Worm (Caenorhabditis elegans): Measurements from ENCODE around the gene C14A4.8.
"Not testable (repeated sequence)": the region's sequence is repeated elsewhere in the genome, so short reads cannot be mapped to it uniquely, and the experiment has no call there.

DNA sequence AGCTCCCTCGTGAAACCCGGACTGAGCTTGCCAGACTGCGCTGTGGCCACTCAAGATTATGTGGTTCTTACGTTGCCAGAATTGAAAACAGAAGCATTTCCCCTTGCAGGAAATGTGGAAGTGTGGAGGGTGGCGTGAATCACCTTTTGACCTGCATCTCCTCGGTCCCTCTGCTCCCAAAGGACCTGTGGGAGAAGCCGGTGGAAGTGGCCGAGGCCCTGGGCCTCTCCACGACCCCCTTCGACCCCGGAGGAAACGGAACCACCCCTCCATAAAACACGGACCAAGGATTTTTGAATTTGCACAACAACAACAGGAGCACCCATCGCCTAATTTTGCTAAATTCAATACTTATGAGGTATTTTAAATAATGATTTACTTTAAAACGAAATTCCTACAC is 39.7 kb upstream of the C14A4.8 start:
- not testable (repeated sequence) for TF ChIP-seq ZK337.2 (GFP tag; IDR thresholded peaks at IDR 0.05); pha-4 (GFP tag; IDR thresholded peaks at IDR 0.05); pha-4 (tag; optimal IDR thresholded peaks at IDR 0.05); nhr-28 (tag; optimal IDR thresholded peaks at IDR 0.05); snpc-4 (tag; optimal IDR thresholded peaks at IDR 0.05); mdl-1 (tag; optimal IDR thresholded peaks at IDR 0.05); F10B5.3 (tag; optimal IDR thresholded peaks at IDR 0.05); ztf-11 (tag; optimal IDR thresholded peaks at IDR 0.05); F49E8.2 (tag; optimal IDR thresholded peaks at IDR 0.05; ENCODE audit: borderline replicate concordance); nhr-25 (tag; optimal IDR thresholded peaks at IDR 0.05; ENCODE audit: borderline replicate concordance, insufficient read depth); mep-1 (tag; optimal IDR thresholded peaks at IDR 0.05); fkh-10 (GFP tag; optimal IDR thresholded peaks at IDR 0.05); dpl-1 (GFP tag; optimal IDR thresholded peaks at IDR 0.05); F44E2.7 (GFP tag; IDR thresholded peaks at IDR 0.05); ceh-28 (tag; optimal IDR thresholded peaks at IDR 0.05)

All from whole organism, L4 larva.